Worm (Caenorhabditis elegans) whole organism, L4 larva: Measurements from ENCODE around the gene chil-2.

ENCODE experiments used
- D1046.2 ChIP-seq: fragments of 200-800 bp; sonication (Bioruptor generic); IDR thresholded peaks from 2 replicates; pipeline ENCODE4 v1.3.6; 2022; ENCODE audit warnings: missing genetic modification characterization, missing compliant biosample characterization
- F10B5.3 ChIP-seq: sonication (generic microtip); optimal IDR thresholded peaks from 2 replicates; lab custom pipeline; 2016; ENCODE audit warnings: mild to moderate bottlenecking, missing genetic modification characterization, missing compliant biosample characterization
- F44E2.7 ChIP-seq: fragments of 200-800 bp; sonication (Bioruptor generic); IDR thresholded peaks from 2 replicates; pipeline ENCODE4 v2.1.2; 2022; ENCODE audit warnings: missing genetic modification characterization, missing compliant biosample characterization
- R02D3.7 ChIP-seq: fragments of 150-350 bp; sonication (generic microtip); optimal IDR thresholded peaks from 3 replicates; lab custom pipeline; 2014; ENCODE audit warnings: missing biosample characterization, missing genetic modification characterization
- T20F7.1 ChIP-seq: fragments of 200-800 bp; sonication (Bioruptor generic); optimal IDR thresholded peaks from 2 replicates; lab custom pipeline; 2018; ENCODE audit warnings: mild to moderate bottlenecking, missing genetic modification characterization, missing compliant biosample characterization
- aha-1 ChIP-seq: fragments of 150-350 bp; peaks from one replicate; lab custom pipeline; 2014; ENCODE audit warnings: missing biosample characterization, missing genetic modification characterization
- aly-2 ChIP-seq: sonication (generic microtip); optimal IDR thresholded peaks from 2 replicates; lab custom pipeline; 2018; ENCODE audit warnings: missing biosample characterization, missing genetic modification characterization
- ceh-20 ChIP-seq: fragments of 200-800 bp; sonication (Bioruptor generic); IDR thresholded peaks from 2 replicates; pipeline ENCODE4 v1.3.6; 2022; ENCODE audit warnings: missing genetic modification reagents, missing genetic modification characterization, missing compliant biosample characterization
- ces-1 ChIP-seq: fragments of 150-350 bp; sonication (generic microtip); optimal IDR thresholded peaks from 4 replicates; lab custom pipeline; 2014; ENCODE audit warnings: missing biosample characterization, missing genetic modification reagents, missing genetic modification characterization
- daf-16 ChIP-seq, 3 experiments: sonication (generic microtip); optimal IDR thresholded peaks; 2 replicates each; lab custom pipeline; 2016 to 2017; ENCODE audit warnings: missing genetic modification characterization in 3 of 3, missing genetic modification reagents in 3 of 3, mild to moderate bottlenecking in 2 of 3, missing compliant biosample characterization in 2 of 3, missing biosample characterization in 1 of 3, moderate library complexity in 1 of 3
- daf-8 ChIP-seq: fragments of 200-800 bp; sonication (Bioruptor generic); IDR thresholded peaks from 2 replicates; pipeline ENCODE4 v1.3.6; 2022; ENCODE audit warnings: missing genetic modification characterization, missing compliant biosample characterization
- dmd-6 ChIP-seq: fragments of 200-800 bp; sonication (Bioruptor generic); IDR thresholded peaks from 2 replicates; pipeline ENCODE4 v1.3.6; 2022; ENCODE audit warnings: missing genetic modification reagents, missing genetic modification characterization, missing compliant biosample characterization
- dmd-8 ChIP-seq: fragments of 200-800 bp; sonication (Bioruptor generic); IDR thresholded peaks from 2 replicates; pipeline ENCODE4 v1.3.6; 2022; ENCODE audit warnings: missing genetic modification characterization, missing compliant biosample characterization
- duxl-1 ChIP-seq: sonication (generic microtip); optimal IDR thresholded peaks from 2 replicates; lab custom pipeline; 2016; ENCODE audit warnings: mild to moderate bottlenecking, missing genetic modification characterization, moderate library complexity, missing compliant biosample characterization; ENCODE audit not compliant: poor library complexity
- dve-1 ChIP-seq: sonication (generic microtip); optimal IDR thresholded peaks from 2 replicates; lab custom pipeline; 2017; ENCODE audit warnings: antibody characterized with exemption, mild to moderate bottlenecking, missing genetic modification characterization, missing compliant biosample characterization; ENCODE audit not compliant: insufficient read depth
- egl-27 ChIP-seq: sonication (generic microtip); optimal IDR thresholded peaks from 3 replicates; lab custom pipeline; 2017; ENCODE audit warnings: missing biosample characterization, missing genetic modification reagents, missing genetic modification characterization
- hlh-11 ChIP-seq: fragments of 200-800 bp; sonication (Bioruptor generic); optimal IDR thresholded peaks from 2 replicates; lab custom pipeline; 2018; ENCODE audit warnings: mild to moderate bottlenecking, missing genetic modification characterization, missing compliant biosample characterization
- hmg-1.1 ChIP-seq: fragments of 200-800 bp; sonication (Bioruptor generic); IDR thresholded peaks from 2 replicates; pipeline ENCODE4 v1.3.6; 2022; ENCODE audit warnings: missing genetic modification reagents, missing genetic modification characterization, missing compliant biosample characterization
- jun-1 ChIP-seq: fragments of 150-350 bp; optimal IDR thresholded peaks from 2 replicates; lab custom pipeline; 2014; ENCODE audit warnings: missing biosample characterization, missing genetic modification reagents, missing genetic modification characterization
- lim-7 ChIP-seq: fragments of 200-800 bp; sonication (Bioruptor generic); IDR thresholded peaks from 2 replicates; pipeline ENCODE4 v1.3.6; 2022; ENCODE audit warnings: missing genetic modification characterization, missing compliant biosample characterization
- lin-1 ChIP-seq: fragments of 200-800 bp; sonication (Bioruptor generic); IDR thresholded peaks from 2 replicates; pipeline ENCODE4 v1.3.6; 2022; ENCODE audit warnings: missing genetic modification reagents, missing genetic modification characterization, missing compliant biosample characterization
- lin-15B ChIP-seq: fragments of 150-350 bp; sonication (generic microtip); optimal IDR thresholded peaks from 3 replicates; lab custom pipeline; 2014; ENCODE audit warnings: missing biosample characterization, missing genetic modification characterization
- lsy-2 ChIP-seq, 2 experiments: fragments of 150-350 bp in 1 of 2; sonication (generic microtip) in 1 of 2; optimal IDR thresholded peaks; 2 replicates each; lab custom pipeline; 2014 to 2017; ENCODE audit warnings: missing biosample characterization in 2 of 2, missing genetic modification characterization in 2 of 2
- mdt-29 ChIP-seq: fragments of 200-800 bp; sonication (Bioruptor generic); IDR thresholded peaks from 2 replicates; pipeline ENCODE4 v1.3.6; 2022; ENCODE audit warnings: missing genetic modification reagents, missing genetic modification characterization, missing compliant biosample characterization
- mes-2 ChIP-seq: sonication (generic microtip); optimal IDR thresholded peaks from 2 replicates; lab custom pipeline; 2016; ENCODE audit warnings: missing genotype, mild to moderate bottlenecking, missing genetic modification characterization, missing compliant biosample characterization; ENCODE audit not compliant: poor library complexity, severe bottlenecking
- nhr-10 ChIP-seq: fragments of 150-350 bp; optimal IDR thresholded peaks from 2 replicates; lab custom pipeline; 2014; ENCODE audit warnings: missing biosample characterization, missing genetic modification characterization
- nhr-11 ChIP-seq: fragments of 150-350 bp; optimal IDR thresholded peaks from 2 replicates; lab custom pipeline; 2014; ENCODE audit warnings: missing biosample characterization, missing genetic modification characterization
- nhr-28 ChIP-seq: fragments of 150-350 bp; optimal IDR thresholded peaks from 2 replicates; lab custom pipeline; 2014; ENCODE audit warnings: missing biosample characterization, missing genetic modification characterization
- nhr-41 ChIP-seq: fragments of 200-800 bp; sonication (Bioruptor generic); IDR thresholded peaks from 2 replicates; pipeline ENCODE4 v1.3.6; 2022; ENCODE audit warnings: missing genetic modification reagents, missing genetic modification characterization, missing compliant biosample characterization
- nhr-48 ChIP-seq: sonication (generic microtip); optimal IDR thresholded peaks from 2 replicates; lab custom pipeline; 2016; ENCODE audit warnings: mild to moderate bottlenecking, missing genetic modification characterization, missing compliant biosample characterization
- nhr-6 ChIP-seq: fragments of 150-350 bp; optimal IDR thresholded peaks from 2 replicates; lab custom pipeline; 2014; ENCODE audit warnings: missing biosample characterization, missing genetic modification characterization
- php-3 ChIP-seq: fragments of 200-800 bp; sonication (Bioruptor generic); IDR thresholded peaks from 2 replicates; pipeline ENCODE4 v1.3.6; 2022; ENCODE audit warnings: missing genetic modification reagents, missing genetic modification characterization, missing compliant biosample characterization
- pqm-1 ChIP-seq: sonication (generic microtip); optimal IDR thresholded peaks from 2 replicates; lab custom pipeline; 2017; ENCODE audit warnings: missing biosample characterization, missing genetic modification characterization
- rbr-2 ChIP-seq: sonication (generic microtip); optimal IDR thresholded peaks from 2 replicates; lab custom pipeline; 2016; ENCODE audit warnings: missing genotype, missing genetic modification characterization, missing compliant biosample characterization
- sdz-12 ChIP-seq: fragments of 200-800 bp; sonication (Bioruptor generic); optimal IDR thresholded peaks from 2 replicates; lab custom pipeline; 2018; ENCODE audit warnings: mild to moderate bottlenecking, missing genetic modification characterization, missing compliant biosample characterization
- skn-1 ChIP-seq: fragments of 150-350 bp; optimal IDR thresholded peaks from 2 replicates; lab custom pipeline; 2014; ENCODE audit warnings: missing biosample characterization, missing genetic modification characterization
- tag-97 ChIP-seq: fragments of 200-800 bp; sonication (Bioruptor generic); IDR thresholded peaks from 2 replicates; pipeline ENCODE4 v1.3.6; 2022; ENCODE audit warnings: missing genetic modification characterization, missing compliant biosample characterization
- tra-1 ChIP-seq: fragments of 200-800 bp; sonication (Bioruptor generic); IDR thresholded peaks from 2 replicates; pipeline ENCODE4 v1.3.6; 2022; ENCODE audit warnings: missing genetic modification reagents, missing genetic modification characterization, missing compliant biosample characterization
- zfp-3 ChIP-seq: fragments of 200-800 bp; sonication (Bioruptor generic); conservative IDR thresholded peaks from 2 replicates; pipeline ENCODE4 v1.3.6; 2022; ENCODE audit warnings: missing genetic modification reagents, missing genetic modification characterization, missing compliant biosample characterization
- ztf-7 ChIP-seq: fragments of 150-350 bp; optimal IDR thresholded peaks from 2 replicates; lab custom pipeline; 2014; ENCODE audit warnings: missing biosample characterization, missing genetic modification characterization

The chil-2 gene

ce11 chrII:9892409-9892808 lies 18.0 kb upstream of the chil-2 start, which contains the start of gene C08H9.16 (continued):
- TF ChIP-seq sdz-12 (GFP tag; lab: Kevin White, UChicago), result no peak
- no peak for TF ChIP-seq duxl-1
- no peak for TF ChIP-seq aly-2 (tag; lab: Kevin White, UChicago)
- no peak for TF ChIP-seq jun-1 (tag; lab: Kevin White, UChicago)
- TF ChIP-seq daf-8 (GFP tag; lab: Robert Waterston, UW), result no peak
- TF ChIP-seq mdt-29 (GFP tag; lab: Robert Waterston, UW), result no peak
- peak; percentile 20 for TF ChIP-seq rbr-2
- no peak for TF ChIP-seq ztf-7 (tag; lab: Kevin White, UChicago)
- TF ChIP-seq zfp-3 (GFP tag; lab: Robert Waterston, UW), result no peak
- TF ChIP-seq skn-1, result no peak
- TF ChIP-seq aha-1 (tag; lab: Kevin White, UChicago), result peak; percentile 49
- TF ChIP-seq D1046.2 (GFP tag; lab: Robert Waterston, UW), result peak; percentile 98
- TF ChIP-seq egl-27 (tag; lab: Kevin White, UChicago), result no peak
- no peak for TF ChIP-seq T20F7.1 (GFP tag; lab: Kevin White, UChicago)
- no peak for TF ChIP-seq lim-7
- TF ChIP-seq F44E2.7 (GFP tag; lab: Robert Waterston, UW), result no peak
- TF ChIP-seq nhr-10 (tag; lab: Kevin White, UChicago), result no peak
- TF ChIP-seq F10B5.3 (tag; lab: Kevin White, UChicago), result no peak
- no peak for TF ChIP-seq ces-1 (GFP tag; lab: Kevin White, UChicago)
- no peak for TF ChIP-seq dmd-8 (GFP tag; lab: Robert Waterston, UW)
- peak; percentile 18; the same call in 1 of the 2 replicates for TF ChIP-seq hmg-1.1
- TF ChIP-seq nhr-6 (tag; lab: Kevin White, UChicago), result peak; percentile 13
- no peak for TF ChIP-seq tag-97 (GFP tag; lab: Robert Waterston, UW)
- no peak for TF ChIP-seq lin-15B

DNA sequence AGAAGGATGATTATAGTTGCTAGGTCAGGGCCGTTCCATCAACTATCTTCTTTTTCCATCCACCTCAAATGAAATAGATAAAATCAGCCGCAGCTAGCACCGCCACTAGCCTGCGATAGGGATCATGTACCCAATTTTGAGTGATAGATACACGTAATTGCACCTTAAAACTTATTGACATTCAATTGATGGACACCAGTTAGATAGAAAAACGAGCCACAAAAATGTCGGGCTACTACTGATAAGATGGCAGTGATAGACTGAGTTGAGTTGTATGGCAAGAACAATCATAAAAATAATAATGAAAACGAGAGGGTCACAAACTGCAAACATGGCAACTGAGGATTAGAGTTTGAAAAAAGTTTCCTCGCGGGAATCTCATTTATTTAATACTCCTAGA lies 17.4 kb upstream of the chil-2 start:
- TF ChIP-seq nhr-48 (tag; lab: Kevin White, UChicago) (peak; percentile 69), nhr-41 (GFP tag; lab: Robert Waterston, UW) (peak; percentile 60; the same call in 1 of the 2 replicates), lsy-2 (tag; optimal IDR thresholded peaks at IDR 0.05; lab: Kevin White, UChicago) (peak in 1 of 2 experiments; percentile 5), hlh-11 (peak; percentile 64), lin-1 (0 out of 2 replicates have a peak, but pooled peaks have one; percentile 41), mes-2 (tag; lab: Kevin White, UChicago) (peak; percentile 28), dmd-6 (GFP tag; lab: Robert Waterston, UW) (peak; percentile 94), skn-1 (no peak), dve-1 (peak; percentile 66), nhr-11 (tag; lab: Kevin White, UChicago) (no peak), F10B5.3 (tag; lab: Kevin White, UChicago) (no peak), nhr-28 (peak; percentile 62), tra-1 (peak; percentile 79), pqm-1 (peak; percentile 72), php-3 (GFP tag; lab: Robert Waterston, UW) (peak; percentile 86), ceh-20 (GFP tag; lab: Robert Waterston, UW) (0 out of 2 replicates have a peak, but pooled peaks have one; percentile 11), daf-16 (GFP tag; optimal IDR thresholded peaks at IDR 0.05; lab: Kevin White, UChicago) (no peak), daf-16 (tag; optimal IDR thresholded peaks at IDR 0.05; lab: Kevin White, UChicago) (peak; percentile 53), R02D3.7 (tag; lab: Kevin White, UChicago) (no peak), lim-7 (no peak)
